Worm (Caenorhabditis elegans) whole organism, L4 larva: Measurements from ENCODE around the gene T08B1.1.

ENCODE experiments used
- R02D3.7 ChIP-seq: fragments of 150-350 bp; sonication (generic microtip); optimal IDR thresholded peaks from 3 replicates; lab custom pipeline; 2014; ENCODE audit warnings: missing biosample characterization, missing genetic modification characterization
- Y75B8A.6 ChIP-seq: fragments of 200-800 bp; sonication (Bioruptor generic); IDR thresholded peaks from 2 replicates; pipeline ENCODE4 v1.3.6; 2022; ENCODE audit warnings: missing genetic modification reagents, missing genetic modification characterization, missing compliant biosample characterization
- aha-1 ChIP-seq: fragments of 150-350 bp; peaks from one replicate; lab custom pipeline; 2014; ENCODE audit warnings: missing biosample characterization, missing genetic modification characterization
- ama-1 ChIP-seq: fragments of 150-350 bp; optimal IDR thresholded peaks from 2 replicates; lab custom pipeline; 2014; ENCODE audit warnings: inconsistent platforms, mixed read lengths
- ceh-20 ChIP-seq: fragments of 200-800 bp; sonication (Bioruptor generic); IDR thresholded peaks from 2 replicates; pipeline ENCODE4 v1.3.6; 2022; ENCODE audit warnings: missing genetic modification reagents, missing genetic modification characterization, missing compliant biosample characterization
- ceh-28 ChIP-seq: fragments of 150-350 bp; optimal IDR thresholded peaks from 2 replicates; lab custom pipeline; 2014; ENCODE audit warnings: missing biosample characterization, missing genetic modification reagents, missing genetic modification characterization
- ceh-44 ChIP-seq: fragments of 200-800 bp; sonication (Bioruptor generic); IDR thresholded peaks from 2 replicates; pipeline ENCODE4 v1.3.6; 2022; ENCODE audit warnings: missing genetic modification reagents, missing genetic modification characterization, missing compliant biosample characterization
- ceh-62 ChIP-seq: sonication (generic microtip); optimal IDR thresholded peaks from 2 replicates; lab custom pipeline; 2017; ENCODE audit warnings: missing biosample characterization, missing genetic modification characterization
- ceh-82 ChIP-seq: sonication (generic microtip); optimal IDR thresholded peaks from 2 replicates; lab custom pipeline; 2017; ENCODE audit warnings: missing biosample characterization, missing genetic modification characterization
- cey-2 ChIP-seq: sonication (generic microtip); optimal IDR thresholded peaks from 3 replicates; lab custom pipeline; 2017; ENCODE audit warnings: missing genetic modification characterization, mild to moderate bottlenecking, missing compliant biosample characterization, antibody characterized with exemption, borderline replicate concordance; ENCODE audit not compliant: insufficient read depth
- daf-16 ChIP-seq, 3 experiments: sonication (generic microtip); optimal IDR thresholded peaks; 2 replicates each; lab custom pipeline; 2016 to 2017; ENCODE audit warnings: missing genetic modification characterization in 3 of 3, missing genetic modification reagents in 3 of 3, mild to moderate bottlenecking in 2 of 3, missing compliant biosample characterization in 2 of 3, missing biosample characterization in 1 of 3, moderate library complexity in 1 of 3
- dpl-1 ChIP-seq: fragments of 150-350 bp; optimal IDR thresholded peaks from 2 replicates; lab custom pipeline; 2014; ENCODE audit warnings: missing biosample characterization, missing genetic modification reagents, missing genetic modification characterization
- dve-1 ChIP-seq: sonication (generic microtip); optimal IDR thresholded peaks from 2 replicates; lab custom pipeline; 2017; ENCODE audit warnings: antibody characterized with exemption, mild to moderate bottlenecking, missing genetic modification characterization, missing compliant biosample characterization; ENCODE audit not compliant: insufficient read depth
- fkh-10 ChIP-seq: fragments of 150-350 bp; optimal IDR thresholded peaks from 2 replicates; lab custom pipeline; 2014; ENCODE audit warnings: missing biosample characterization, missing genetic modification reagents, missing genetic modification characterization
- hif-1 ChIP-seq, 2 experiments: sonication (generic microtip); optimal IDR thresholded peaks; 2 replicates each; lab custom pipeline; 2016 to 2017; ENCODE audit warnings: missing compliant biosample characterization in 2 of 2, missing genetic modification characterization in 2 of 2, missing genetic modification reagents in 2 of 2, missing genotype in 2 of 2, mild to moderate bottlenecking in 1 of 2
- hlh-30 ChIP-seq: sonication (generic microtip); optimal IDR thresholded peaks from 2 replicates; lab custom pipeline; 2017; ENCODE audit warnings: antibody characterized with exemption, mild to moderate bottlenecking, missing genetic modification characterization, missing compliant biosample characterization; ENCODE audit not compliant: insufficient read depth
- lim-7 ChIP-seq: fragments of 200-800 bp; sonication (Bioruptor generic); IDR thresholded peaks from 2 replicates; pipeline ENCODE4 v1.3.6; 2022; ENCODE audit warnings: missing genetic modification characterization, missing compliant biosample characterization
- lin-29 ChIP-seq: fragments of 200-800 bp; sonication (Bioruptor generic); IDR thresholded peaks from 2 replicates; pipeline ENCODE4 v1.3.6; 2022; ENCODE audit warnings: missing genetic modification reagents, missing genetic modification characterization, missing compliant biosample characterization
- lsy-2 ChIP-seq, 2 experiments: fragments of 150-350 bp in 1 of 2; sonication (generic microtip) in 1 of 2; optimal IDR thresholded peaks; 2 replicates each; lab custom pipeline; 2014 to 2017; ENCODE audit warnings: missing biosample characterization in 2 of 2, missing genetic modification characterization in 2 of 2
- mdl-1 ChIP-seq, 2 experiments: fragments of 150-350 bp in 1 of 2; sonication (generic microtip) in 1 of 2; optimal IDR thresholded peaks; 2 replicates each; lab custom pipeline; 2014 to 2017; ENCODE audit warnings: missing biosample characterization in 2 of 2, missing genetic modification characterization in 2 of 2
- mep-1 ChIP-seq: fragments of 150-350 bp; sonication (generic microtip); optimal IDR thresholded peaks from 3 replicates; lab custom pipeline; 2014; ENCODE audit warnings: missing biosample characterization, missing genetic modification characterization
- mxl-2 ChIP-seq: fragments of 200-800 bp; sonication (Bioruptor generic); conservative IDR thresholded peaks from 2 replicates; pipeline ENCODE4 v1.3.6; 2022; ENCODE audit warnings: missing genetic modification reagents, missing genetic modification characterization, missing compliant biosample characterization
- mxl-3 ChIP-seq: fragments of 200-800 bp; sonication (Bioruptor generic); optimal IDR thresholded peaks from 2 replicates; lab custom pipeline; 2018; ENCODE audit warnings: mild to moderate bottlenecking, missing genetic modification characterization, missing compliant biosample characterization
- nhr-10 ChIP-seq: fragments of 150-350 bp; optimal IDR thresholded peaks from 2 replicates; lab custom pipeline; 2014; ENCODE audit warnings: missing biosample characterization, missing genetic modification characterization
- nhr-28 ChIP-seq: fragments of 150-350 bp; optimal IDR thresholded peaks from 2 replicates; lab custom pipeline; 2014; ENCODE audit warnings: missing biosample characterization, missing genetic modification characterization
- nhr-41 ChIP-seq: fragments of 200-800 bp; sonication (Bioruptor generic); IDR thresholded peaks from 2 replicates; pipeline ENCODE4 v1.3.6; 2022; ENCODE audit warnings: missing genetic modification reagents, missing genetic modification characterization, missing compliant biosample characterization
- nhr-6 ChIP-seq: fragments of 150-350 bp; optimal IDR thresholded peaks from 2 replicates; lab custom pipeline; 2014; ENCODE audit warnings: missing biosample characterization, missing genetic modification characterization
- pha-4 ChIP-seq, 2 experiments: fragments of 150-350 bp in 1 of 2; fragments of 200-800 bp in 1 of 2; sonication (Bioruptor generic) in 1 of 2; IDR thresholded peaks in 1 of 2; optimal IDR thresholded peaks in 1 of 2; 2 replicates each; pipeline versions ENCODE4 v1.3.6 to Lab custom; 2014 to 2022; ENCODE audit warnings: missing genetic modification characterization in 2 of 2, missing genetic modification reagents in 2 of 2, missing biosample characterization in 1 of 2, missing compliant biosample characterization in 1 of 2
- php-3 ChIP-seq: fragments of 200-800 bp; sonication (Bioruptor generic); IDR thresholded peaks from 2 replicates; pipeline ENCODE4 v1.3.6; 2022; ENCODE audit warnings: missing genetic modification reagents, missing genetic modification characterization, missing compliant biosample characterization
- rbr-2 ChIP-seq: sonication (generic microtip); optimal IDR thresholded peaks from 2 replicates; lab custom pipeline; 2016; ENCODE audit warnings: missing genotype, missing genetic modification characterization, missing compliant biosample characterization
- snpc-1.2 ChIP-seq: fragments of 200-800 bp; sonication (Bioruptor generic); IDR thresholded peaks from 2 replicates; pipeline ENCODE4 v1.3.6; 2022; ENCODE audit warnings: missing genetic modification reagents, missing genetic modification characterization, missing compliant biosample characterization
- tag-97 ChIP-seq: fragments of 200-800 bp; sonication (Bioruptor generic); IDR thresholded peaks from 2 replicates; pipeline ENCODE4 v1.3.6; 2022; ENCODE audit warnings: missing genetic modification characterization, missing compliant biosample characterization
- zag-1 ChIP-seq: fragments of 150-350 bp; optimal IDR thresholded peaks from 2 replicates; lab custom pipeline; 2014; ENCODE audit warnings: missing biosample characterization, missing genetic modification characterization
- zip-2 ChIP-seq: fragments of 150-350 bp; optimal IDR thresholded peaks from 2 replicates; lab custom pipeline; 2014; ENCODE audit warnings: missing biosample characterization, missing genetic modification characterization
- ztf-11 ChIP-seq: fragments of 150-350 bp; optimal IDR thresholded peaks from 2 replicates; lab custom pipeline; 2014; ENCODE audit warnings: missing biosample characterization, missing genetic modification characterization

The T08B1.1 gene

DNA sequence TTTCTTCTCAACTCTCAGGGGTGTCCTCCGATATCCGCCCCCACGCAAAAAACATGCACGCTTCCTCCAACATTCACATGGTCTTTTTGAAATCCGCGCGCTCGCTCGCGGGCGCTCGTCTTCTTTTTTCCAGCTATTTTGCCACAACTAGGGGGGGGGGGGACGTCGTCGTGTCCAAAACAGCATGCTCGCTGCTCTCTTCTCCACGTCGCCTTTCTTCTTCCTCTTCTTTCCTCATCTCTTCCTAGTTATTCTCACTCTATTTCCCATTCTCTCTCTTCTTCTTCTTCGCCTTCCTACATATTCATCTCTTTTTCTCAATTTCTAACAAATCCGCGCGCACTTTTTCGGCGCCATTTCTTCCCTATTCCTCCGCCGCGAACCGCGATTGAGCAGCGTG is 43.4 kb downstream of the T08B1.1 start (continued):
- peak; percentile 34 for TF ChIP-seq mep-1
- TF ChIP-seq dpl-1 (GFP tag; lab: Kevin White, UChicago), result no peak
- TF ChIP-seq daf-16 (GFP tag; optimal IDR thresholded peaks at IDR 0.05; lab: Kevin White, UChicago), result no peak
- TF ChIP-seq daf-16 (tag; optimal IDR thresholded peaks at IDR 0.05; lab: Kevin White, UChicago), result no peak
- no peak for TF ChIP-seq ceh-20
- no peak for TF ChIP-seq mxl-3 (GFP tag; lab: Kevin White, UChicago)
- TF ChIP-seq lsy-2 (tag; optimal IDR thresholded peaks at IDR 0.05; lab: Kevin White, UChicago), result peak in 1 of 2 experiments; percentile 38
- TF ChIP-seq snpc-1.2 (GFP tag; lab: Robert Waterston, UW), result no peak
- peak; percentile 72 for TF ChIP-seq rbr-2
- TF ChIP-seq Y75B8A.6 (GFP tag; lab: Robert Waterston, UW), result no peak
- no peak for TF ChIP-seq cey-2 (tag; lab: Kevin White, UChicago)
- TF ChIP-seq ama-1, result no peak
- no peak for TF ChIP-seq dve-1 (tag; lab: Kevin White, UChicago)
- TF ChIP-seq pha-4 (GFP tag; IDR thresholded peaks at IDR 0.05; lab: Robert Waterston, UW), result no peak
- no peak for TF ChIP-seq pha-4 (tag; optimal IDR thresholded peaks at IDR 0.05; lab: Kevin White, UChicago)
- TF ChIP-seq mxl-2 (GFP tag; lab: Robert Waterston, UW), result no peak
- TF ChIP-seq fkh-10 (GFP tag; lab: Kevin White, UChicago), result peak; percentile 86
- no peak for TF ChIP-seq ceh-62
- no peak for TF ChIP-seq nhr-41 (GFP tag; lab: Robert Waterston, UW)
- TF ChIP-seq php-3, result no peak
- TF ChIP-seq hlh-30, result peak; percentile 11
- TF ChIP-seq zip-2 (tag; lab: Kevin White, UChicago), result no peak

ce11 chrV:1940472-1941221 is 46.2 kb downstream of the T08B1.1 start:
- no peak for TF ChIP-seq dve-1 (tag; lab: Kevin White, UChicago)
- no peak for TF ChIP-seq hif-1 (tag; optimal IDR thresholded peaks at IDR 0.05; lab: Kevin White, UChicago)
- peak; percentile 81 for TF ChIP-seq aha-1
- no peak for TF ChIP-seq R02D3.7 (tag; lab: Kevin White, UChicago)
- TF ChIP-seq fkh-10 (GFP tag; lab: Kevin White, UChicago), result peak; percentile 63
- TF ChIP-seq nhr-10 (tag; lab: Kevin White, UChicago), result no peak
- no peak for TF ChIP-seq nhr-28 (tag; lab: Kevin White, UChicago)
- TF ChIP-seq nhr-41 (GFP tag; lab: Robert Waterston, UW), result no peak

- TF ChIP-seq zag-1, result no peak
- no peak for TF ChIP-seq lim-7 (GFP tag; lab: Robert Waterston, UW)
- TF ChIP-seq ceh-28 (tag; lab: Kevin White, UChicago), result no peak
- no peak for TF ChIP-seq tag-97 (GFP tag; lab: Robert Waterston, UW)
- TF ChIP-seq snpc-1.2 (GFP tag; lab: Robert Waterston, UW), result no peak
- TF ChIP-seq nhr-6, result no peak
- no peak for TF ChIP-seq lin-29
- no peak for TF ChIP-seq mep-1
- no peak for TF ChIP-seq ztf-11 (tag; lab: Kevin White, UChicago)
- TF ChIP-seq mdl-1 (tag; optimal IDR thresholded peaks at IDR 0.05; lab: Kevin White, UChicago), result no peak
- no peak for TF ChIP-seq ceh-44 (GFP tag; lab: Robert Waterston, UW)
- no peak for TF ChIP-seq ceh-82
Measured at ce11 chrV:1937963-1938362, 48.9 kb downstream of the T08B1.1 start, which contains the start of gene glb-25. TSS of gene glb-25 (plus strand) at chrV:1938263.
